Fruit fly (Drosophila melanogaster): ENCODE results near the gene bnk.

bnk gene

DNA sequence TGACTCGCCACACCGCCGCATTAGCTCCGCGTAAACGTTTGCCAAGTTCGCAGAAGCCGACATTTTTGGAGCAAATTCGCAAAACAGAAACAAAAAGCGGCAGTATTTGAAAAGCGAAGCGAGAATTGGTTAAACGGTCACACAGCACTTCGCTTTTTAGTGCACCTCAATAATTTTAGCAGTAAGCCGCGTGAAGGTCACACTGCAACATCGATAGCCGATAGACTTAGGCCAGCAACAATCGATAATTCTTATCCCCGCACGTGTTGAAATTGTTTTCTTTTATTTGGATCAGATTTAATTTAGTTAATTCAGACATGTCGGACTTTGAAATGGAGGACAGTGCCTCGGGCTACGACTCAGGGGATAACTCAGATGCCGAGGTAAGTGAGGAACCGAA, 20.1 kb downstream of the bnk start, which contains the start of the genes Zwilch and CG1542 (continued):
- TF ChIP-seq Hr78 (GFP tag; optimal IDR thresholded peaks at IDR 0.05): no peak
- TF ChIP-seq nmo (GFP tag; optimal IDR thresholded peaks at IDR 0.05): no peak
- TF ChIP-seq yki (optimal IDR thresholded peaks at IDR 0.05): no peak
- TF ChIP-seq slp2 (GFP tag; optimal IDR thresholded peaks at IDR 0.05): no peak
- no peak for TF ChIP-seq ham (GFP tag; IDR thresholded peaks at IDR 0.05)
- no peak for TF ChIP-seq CG4328 (GFP tag; optimal IDR thresholded peaks at IDR 0.05)
- no peak for TF ChIP-seq Sry-β (GFP tag; optimal IDR thresholded peaks at IDR 0.05)
- no peak for TF ChIP-seq CG1024 (GFP tag; IDR thresholded peaks at IDR 0.05)
- peak; percentile 14 for TF ChIP-seq Hsf (GFP tag; optimal IDR thresholded peaks at IDR 0.05)
- no peak for TF ChIP-seq CG9817 (tag; optimal IDR thresholded peaks at IDR 0.05)
- peak; percentile 6 for TF ChIP-seq ftz-f1 (GFP tag; optimal IDR thresholded peaks at IDR 0.05)
- TF ChIP-seq sima (GFP tag; optimal IDR thresholded peaks at IDR 0.05): no peak
- TF ChIP-seq Eip74EF (GFP tag; optimal IDR thresholded peaks at IDR 0.05): no peak
- no peak for TF ChIP-seq oc (tag; optimal IDR thresholded peaks at IDR 0.05)
- no peak for TF ChIP-seq zfh2 (GFP tag; optimal IDR thresholded peaks at IDR 0.05)
- TF ChIP-seq gce (GFP tag; IDR thresholded peaks at IDR 0.05): no peak
- TF ChIP-seq CG14965 (GFP tag; optimal IDR thresholded peaks at IDR 0.05; ENCODE audit: borderline replicate concordance): no peak
- TF ChIP-seq Trl (optimal IDR thresholded peaks at IDR 0.05): no peak
- TF ChIP-seq Trl (GFP tag; optimal IDR thresholded peaks at IDR 0.05): no peak
- no peak for TF ChIP-seq mirr (GFP tag; optimal IDR thresholded peaks at IDR 0.05)
- TF ChIP-seq CG32532 (GFP tag; IDR thresholded peaks at IDR 0.05): no peak
- TF ChIP-seq CG4282 (GFP tag; optimal IDR thresholded peaks at IDR 0.05): no peak
- peak; percentile 12 for TF ChIP-seq cad (GFP tag; optimal IDR thresholded peaks at IDR 0.05)
- no peak for TF ChIP-seq Dfd (GFP tag; optimal IDR thresholded peaks at IDR 0.05)
- TF ChIP-seq Hand (GFP tag; optimal IDR thresholded peaks at IDR 0.05): no peak
- no peak for TF ChIP-seq CG33213 (GFP tag; optimal IDR thresholded peaks at IDR 0.05)
- no peak for TF ChIP-seq CG10267 (tag; optimal IDR thresholded peaks at IDR 0.05)
- TF ChIP-seq fd102C (GFP tag; optimal IDR thresholded peaks at IDR 0.05): no peak
- TF ChIP-seq abd-A (tag; optimal IDR thresholded peaks at IDR 0.05): no peak
- TF ChIP-seq nerfin-1 (tag; optimal IDR thresholded peaks at IDR 0.05): no peak
- peak; percentile 89 for TF ChIP-seq CG17186 (GFP tag; optimal IDR thresholded peaks at IDR 0.05)
- TF ChIP-seq sisA (GFP tag; IDR thresholded peaks at IDR 0.05): no peak
- no peak for TF ChIP-seq tgo (GFP tag; IDR thresholded peaks at IDR 0.05)
- TF ChIP-seq Usf (GFP tag; optimal IDR thresholded peaks at IDR 0.05): no peak
- TF ChIP-seq CG11695 (GFP tag; IDR thresholded peaks at IDR 0.05): no peak
- TF ChIP-seq CG9932 (GFP tag; IDR thresholded peaks at IDR 0.05): 0 out of 2 replicates have a peak, but pooled peaks have one; percentile 8
- no peak for TF ChIP-seq psq (GFP tag; optimal IDR thresholded peaks at IDR 0.05)
- TF ChIP-seq CG1792 (GFP tag; optimal IDR thresholded peaks at IDR 0.05): no peak
- no peak for TF ChIP-seq CG12104 (GFP tag; optimal IDR thresholded peaks at IDR 0.05)
- no peak for TF ChIP-seq CG16779 (GFP tag; IDR thresholded peaks at IDR 0.05)
- no peak for TF ChIP-seq Hmx (GFP tag; optimal IDR thresholded peaks at IDR 0.05)
- no peak for TF ChIP-seq CG13775 (GFP tag; optimal IDR thresholded peaks at IDR 0.05)
- TF ChIP-seq CG18764 (GFP tag; optimal IDR thresholded peaks at IDR 0.05): no peak
- TF ChIP-seq D19B (GFP tag; optimal IDR thresholded peaks at IDR 0.05): no peak
- peak; percentile 41 for TF ChIP-seq CG17829 (tag; optimal IDR thresholded peaks at IDR 0.05)
- no peak for TF ChIP-seq wor (GFP tag; IDR thresholded peaks at IDR 0.05)
- no peak for TF ChIP-seq CG8359 (GFP tag; optimal IDR thresholded peaks at IDR 0.05; ENCODE audit: borderline replicate concordance)
- no peak for TF ChIP-seq pros (GFP tag; optimal IDR thresholded peaks at IDR 0.05)
- TF ChIP-seq CG10366 (GFP tag; IDR thresholded peaks at IDR 0.05): no peak
- TF ChIP-seq az2 (GFP tag; optimal IDR thresholded peaks at IDR 0.05): no peak
- TF ChIP-seq CG14860 (GFP tag; IDR thresholded peaks at IDR 0.05; ENCODE audit: partially characterized antibody): peak; percentile 66
- TF ChIP-seq CG34224 (GFP tag; IDR thresholded peaks at IDR 0.05; ENCODE audit: partially characterized antibody): peak; percentile 74
